Fruit fly (Drosophila melanogaster): ENCODE data around the gene mRpL21.
A peak's percentile ranks its signal among the peaks of the same experiment; 100 is the strongest.

mRpL21 gene

DNA sequence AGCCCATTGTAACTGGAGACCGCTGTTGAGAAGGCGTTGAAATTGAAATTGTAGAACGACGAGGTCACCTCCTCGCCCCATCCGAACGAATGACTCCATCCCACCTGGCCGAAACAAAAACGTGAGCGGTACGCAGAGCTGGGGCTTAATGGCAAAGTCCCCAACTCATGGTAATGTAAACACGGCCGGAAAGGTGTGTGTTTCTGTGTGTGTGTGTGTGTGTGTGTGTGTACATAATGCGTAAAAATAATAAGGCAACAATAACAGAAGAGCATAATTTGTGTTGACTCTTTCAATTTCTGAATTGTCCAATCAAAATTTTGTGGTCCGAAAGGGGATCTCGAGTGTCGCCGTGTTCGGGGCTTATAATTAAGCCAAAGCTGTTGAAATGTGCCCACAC, 33.4 kb downstream of the mRpL21 start (continued):
- TF ChIP-seq Dref (GFP tag; IDR thresholded peaks at IDR 0.05) (no peak), D19A (tag; optimal IDR thresholded peaks at IDR 0.05) (no peak), CG1233 (GFP tag; optimal IDR thresholded peaks at IDR 0.05) (no peak), cwo (GFP tag; optimal IDR thresholded peaks at IDR 0.05) (peak; percentile 21), CkIIα-i1 (GFP tag; IDR thresholded peaks at IDR 0.05) (no peak), NFAT (GFP tag; IDR thresholded peaks at IDR 0.05) (no peak), lab (GFP tag; optimal IDR thresholded peaks at IDR 0.05) (peak; percentile 25), sens (GFP tag) (peak; percentile 51), ara (GFP tag; IDR thresholded peaks at IDR 0.05) (no peak), mirr (GFP tag; optimal IDR thresholded peaks at IDR 0.05) (peak; percentile 1), CG13894 (tag; optimal IDR thresholded peaks at IDR 0.05) (peak; percentile 43), CG34422 (GFP tag; IDR thresholded peaks at IDR 0.05) (no peak), CG14710 (tag; optimal IDR thresholded peaks at IDR 0.05) (no peak), gce (GFP tag; IDR thresholded peaks at IDR 0.05) (0 out of 3 replicates have a peak, but pooled peaks have one; percentile 24), CG15011 (GFP tag; optimal IDR thresholded peaks at IDR 0.05) (no peak)

DNA sequence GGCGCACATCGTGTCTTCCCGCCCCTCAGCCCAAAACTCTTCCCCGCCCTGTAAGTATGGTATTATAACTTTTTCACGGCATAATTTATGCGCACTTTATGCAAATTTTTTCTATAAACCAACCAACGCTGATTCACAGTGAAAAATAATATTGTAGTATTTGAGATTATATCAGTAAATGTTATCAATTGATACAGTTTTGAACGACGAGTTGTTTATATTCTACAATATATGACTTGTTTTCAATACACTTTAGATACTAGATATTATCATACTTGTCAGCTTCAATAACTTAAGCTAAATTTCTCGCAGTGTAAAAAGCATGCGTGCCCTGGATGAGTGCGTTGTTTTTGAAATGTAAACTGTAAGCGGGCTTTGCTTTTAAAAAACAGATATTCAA, 38.5 kb downstream of the mRpL21 start:
- TF ChIP-seq grn (GFP tag; optimal IDR thresholded peaks at IDR 0.05) = no peak
- no peak for TF ChIP-seq tup (GFP tag; optimal IDR thresholded peaks at IDR 0.05)
- TF ChIP-seq CG12155 (GFP tag; optimal IDR thresholded peaks at IDR 0.05) = peak; percentile 1
- TF ChIP-seq org-1 (GFP tag; optimal IDR thresholded peaks at IDR 0.05) = no peak
- TF ChIP-seq CG13287 (GFP tag; IDR thresholded peaks at IDR 0.05; ENCODE audit: partially characterized antibody) = no peak
- peak; percentile 30 for TF ChIP-seq Asciz (GFP tag; optimal IDR thresholded peaks at IDR 0.05)
- no peak for TF ChIP-seq CG9215 (GFP tag; IDR thresholded peaks at IDR 0.05)
- TF ChIP-seq jing (GFP tag; optimal IDR thresholded peaks at IDR 0.05) = no peak
- no peak for TF ChIP-seq croc (GFP tag; conservative IDR thresholded peaks at IDR 0.05)
- no peak for TF ChIP-seq sens-2 (GFP tag; IDR thresholded peaks at IDR 0.05)
- TF ChIP-seq ewg (GFP tag; optimal IDR thresholded peaks at IDR 0.05) = peak; percentile 10
- TF ChIP-seq CG18262 (tag; optimal IDR thresholded peaks at IDR 0.05) = peak; percentile 41
- peak; percentile 71 for TF ChIP-seq CG18599 (GFP tag; optimal IDR thresholded peaks at IDR 0.05)
- TF ChIP-seq CoRest (tag; optimal IDR thresholded peaks at IDR 0.05) = peak; percentile 45
- TF ChIP-seq CG3407 (GFP tag; optimal IDR thresholded peaks at IDR 0.05) = no peak
- peak; percentile 23 for TF ChIP-seq ATbp (GFP tag; optimal IDR thresholded peaks at IDR 0.05)
- no peak for TF ChIP-seq rib (GFP tag; IDR thresholded peaks at IDR 0.05)
- TF ChIP-seq zen2 (GFP tag; IDR thresholded peaks at IDR 0.05; ENCODE audit: partially characterized antibody) = no peak
- TF ChIP-seq lab (GFP tag; optimal IDR thresholded peaks at IDR 0.05) = peak; percentile 75
- TF ChIP-seq CG4424 (GFP tag; optimal IDR thresholded peaks at IDR 0.05) = peak; percentile 41
- TF ChIP-seq gsb-n (tag; optimal IDR thresholded peaks at IDR 0.05) = no peak
- TF ChIP-seq sqz (GFP tag; optimal IDR thresholded peaks at IDR 0.05) = no peak
- peak; percentile 63; the same call in 2 of the 3 replicates for TF ChIP-seq row (GFP tag; IDR thresholded peaks at IDR 0.05)
- no peak for TF ChIP-seq inv (GFP tag; IDR thresholded peaks at IDR 0.05; ENCODE audit: partially characterized antibody)
- TF ChIP-seq fd96Cb (tag; optimal IDR thresholded peaks at IDR 0.05) = peak; percentile 27
- no peak for TF ChIP-seq CG30020 (tag; optimal IDR thresholded peaks at IDR 0.05)
- TF ChIP-seq CG7987 (GFP tag; optimal IDR thresholded peaks at IDR 0.05) = peak; percentile 18
- no peak for TF ChIP-seq pan (optimal IDR thresholded peaks at IDR 0.05)
- TF ChIP-seq pan (GFP tag; optimal IDR thresholded peaks at IDR 0.05 in 1 of 2, IDR thresholded peaks at IDR 0.05 in 1 of 2) = peak in 1 of 2 experiments; percentile 57
- TF ChIP-seq eve (GFP tag; optimal IDR thresholded peaks at IDR 0.05) = peak in 1 of 2 experiments; percentile 17
- TF ChIP-seq onecut (GFP tag; IDR thresholded peaks at IDR 0.05) = 0 out of 2 replicates have a peak, but pooled peaks have one; percentile 10
- TF ChIP-seq trem (tag; optimal IDR thresholded peaks at IDR 0.05) = no peak
- no peak for TF ChIP-seq cas (GFP tag; IDR thresholded peaks at IDR 0.05)
- no peak for TF ChIP-seq dm (GFP tag; optimal IDR thresholded peaks at IDR 0.05)
- TF ChIP-seq CG10366 (GFP tag; IDR thresholded peaks at IDR 0.05) = no peak
- peak; percentile 65 for TF ChIP-seq Fer3 (tag; optimal IDR thresholded peaks at IDR 0.05)
- TF ChIP-seq Nf-YB (GFP tag; optimal IDR thresholded peaks at IDR 0.05) = no peak
